Worm (Caenorhabditis elegans) whole organism, L1 larva: ENCODE results near the gene clec-214.

Experiments
- dpl-1 ChIP-seq, 3 experiments: fragments of 150-350 bp in 2 of 3; sonication (generic microtip) in 1 of 3; optimal IDR thresholded peaks; 2 replicates each; lab custom pipeline; 2014 to 2017; ENCODE audit warnings: missing biosample characterization in 3 of 3, missing genetic modification characterization in 3 of 3, missing genetic modification reagents in 3 of 3
- nhr-12 ChIP-seq: sonication (generic microtip); optimal IDR thresholded peaks from 2 replicates; lab custom pipeline; 2017; ENCODE audit warnings: missing biosample characterization, missing genetic modification characterization
- ztf-4 ChIP-seq: fragments of 150-350 bp; optimal IDR thresholded peaks from 2 replicates; lab custom pipeline; 2014; ENCODE audit warnings: missing biosample characterization, missing genetic modification characterization

ce11 chrV:7600149-7600548 lies 10.0 kb upstream of the clec-214 start, which contains the start of gene C50E3.9:
- TF ChIP-seq dpl-1 (GFP tag; optimal IDR thresholded peaks at IDR 0.05; lab: Kevin White, UChicago) (no peak), ztf-4 (no peak), nhr-12 (tag; lab: Kevin White, UChicago) (no peak)
